Fruit fly (Drosophila melanogaster) whole organism, embryonic: Measurements from ENCODE around the gene CG45076.
A peak's percentile ranks its signal among the peaks of the same experiment; 100 is the strongest.

ENCODE experiments used
- ATbp ChIP-seq: fragments of 200-800 bp; sonication (Bioruptor generic); optimal IDR thresholded peaks from 2 replicates; lab custom pipeline; 2017; ENCODE audit warnings: missing biosample characterization, mild to moderate bottlenecking, missing genetic modification characterization, missing genetic modification reagents
- Adf1 ChIP-seq: fragments of 200-800 bp; sonication (Bioruptor generic); IDR thresholded peaks from 2 replicates; pipeline ENCODE4 v1.3.6; 2022; ENCODE audit warnings: missing biosample characterization, missing genetic modification characterization
- Atf3 ChIP-seq: fragments of 200-800 bp; sonication (Bioruptor generic); optimal IDR thresholded peaks from 3 replicates; lab custom pipeline; 2016; ENCODE audit warnings: missing biosample characterization, missing genetic modification characterization
- Bgb ChIP-seq: fragments of 200-800 bp; sonication (Bioruptor generic); IDR thresholded peaks from 2 replicates; pipeline ENCODE4 v1.3.6; 2022; ENCODE audit warnings: missing biosample characterization, missing genetic modification characterization; ENCODE audit not compliant: partially characterized antibody
- Bteb2 ChIP-seq: fragments of 200-800 bp; sonication (Bioruptor generic); optimal IDR thresholded peaks from 2 replicates; lab custom pipeline; 2016; ENCODE audit warnings: missing biosample characterization, missing genetic modification characterization
- CG10147 ChIP-seq: fragments of 200-800 bp; sonication (Bioruptor generic); optimal IDR thresholded peaks from 2 replicates; lab custom pipeline; 2019; ENCODE audit warnings: missing biosample characterization, mild to moderate bottlenecking, missing genetic modification characterization, moderate library complexity
- CG11247 ChIP-seq: fragments of 200-800 bp; sonication (Bioruptor generic); IDR thresholded peaks from 2 replicates; pipeline ENCODE4 v1.3.6; 2022; ENCODE audit warnings: missing biosample characterization, missing genetic modification characterization
- CG11695 ChIP-seq: fragments of 200-800 bp; sonication (Bioruptor generic); IDR thresholded peaks from 3 replicates; pipeline ENCODE4 v1.3.6; 2022; ENCODE audit warnings: missing biosample characterization, missing genetic modification characterization
- CG12744 ChIP-seq: fragments of 200-800 bp; sonication (Bioruptor generic); optimal IDR thresholded peaks from 2 replicates; lab custom pipeline; 2016; ENCODE audit warnings: missing biosample characterization, missing genetic modification characterization
- CG12769 ChIP-seq: fragments of 200-800 bp; sonication (Bioruptor generic); optimal IDR thresholded peaks from 2 replicates; lab custom pipeline; 2019; ENCODE audit warnings: missing biosample characterization, mild to moderate bottlenecking, missing genetic modification characterization, moderate library complexity
- CG13775 ChIP-seq: fragments of 200-800 bp; sonication (Bioruptor generic); optimal IDR thresholded peaks from 3 replicates; lab custom pipeline; 2017; ENCODE audit warnings: missing biosample characterization, mild to moderate bottlenecking, missing genetic modification characterization
- CG14441 ChIP-seq: fragments of 200-800 bp; sonication (Bioruptor generic); IDR thresholded peaks from 2 replicates; pipeline ENCODE4 v1.3.6; 2022; ENCODE audit warnings: missing biosample characterization, missing genetic modification characterization
- CG1529 ChIP-seq: fragments of 200-800 bp; sonication (Bioruptor generic); optimal IDR thresholded peaks from 3 replicates; lab custom pipeline; 2018; ENCODE audit warnings: missing biosample characterization, missing genetic modification characterization
- CG1602 ChIP-seq: fragments of 200-800 bp; sonication (Bioruptor generic); optimal IDR thresholded peaks from 3 replicates; lab custom pipeline; 2016; ENCODE audit warnings: missing biosample characterization, missing genetic modification characterization
- CG17361 ChIP-seq: fragments of 200-800 bp; sonication (Bioruptor generic); IDR thresholded peaks from 3 replicates; pipeline ENCODE4 v1.3.6; 2022; ENCODE audit warnings: missing biosample characterization, missing genetic modification characterization
- CG17568 ChIP-seq: fragments of 200-800 bp; sonication (Bioruptor generic); optimal IDR thresholded peaks from 2 replicates; lab custom pipeline; 2018; ENCODE audit warnings: missing biosample characterization, mild to moderate bottlenecking, missing genetic modification characterization, moderate library complexity
- CG17612 ChIP-seq: fragments of 200-800 bp; sonication (Bioruptor generic); IDR thresholded peaks from 2 replicates; pipeline ENCODE4 v1.3.6; 2022; ENCODE audit warnings: missing biosample characterization, missing genetic modification characterization
- CG17802 ChIP-seq: fragments of 200-800 bp; sonication (Bioruptor generic); optimal IDR thresholded peaks from 2 replicates; lab custom pipeline; 2018; ENCODE audit warnings: missing biosample characterization, mild to moderate bottlenecking, missing genetic modification characterization, moderate library complexity
- CG3838 ChIP-seq: fragments of 200-800 bp; sonication (Bioruptor generic); optimal IDR thresholded peaks from 3 replicates; lab custom pipeline; 2016; ENCODE audit warnings: missing biosample characterization, missing genetic modification characterization
- CG4707 ChIP-seq: fragments of 200-800 bp; sonication (Bioruptor generic); optimal IDR thresholded peaks from 2 replicates; lab custom pipeline; 2018; ENCODE audit warnings: missing biosample characterization, mild to moderate bottlenecking, missing genetic modification characterization, moderate library complexity
- CG7357 ChIP-seq: fragments of 200-800 bp; sonication (Bioruptor generic); IDR thresholded peaks from 3 replicates; pipeline ENCODE4 v1.3.6; 2022; ENCODE audit warnings: missing biosample characterization, missing genetic modification characterization
- CG7839 ChIP-seq: fragments of 200-800 bp; sonication (Bioruptor generic); optimal IDR thresholded peaks from 3 replicates; lab custom pipeline; 2018; ENCODE audit warnings: missing biosample characterization, mild to moderate bottlenecking, missing genetic modification characterization, moderate library complexity
- CG8089 ChIP-seq: fragments of 200-800 bp; sonication (Bioruptor generic); optimal IDR thresholded peaks from 3 replicates; lab custom pipeline; 2016; ENCODE audit warnings: missing biosample characterization, missing genetic modification characterization
- CG8478 ChIP-seq: fragments of >200 bp; optimal IDR thresholded peaks from 2 replicates; lab custom pipeline; 2018
- CG9876 ChIP-seq: fragments of 200-800 bp; sonication (Bioruptor generic); optimal IDR thresholded peaks from 2 replicates; lab custom pipeline; 2016; ENCODE audit warnings: missing biosample characterization, missing genetic modification characterization
- Dad ChIP-seq: fragments of 200-800 bp; sonication (Bioruptor generic); optimal IDR thresholded peaks from 3 replicates; lab custom pipeline; 2016; ENCODE audit warnings: missing biosample characterization, missing genetic modification characterization
- Deaf1 ChIP-seq: fragments of 200-800 bp; optimal IDR thresholded peaks from 3 replicates; lab custom pipeline; 2019; ENCODE audit warnings: missing biosample characterization, mild to moderate bottlenecking, missing genetic modification characterization, moderate library complexity
- Dip2 ChIP-seq: fragments of 200-800 bp; sonication (Bioruptor generic); IDR thresholded peaks from 2 replicates; pipeline ENCODE4 v1.3.6; 2022; ENCODE audit warnings: missing biosample characterization, missing genetic modification characterization
- Dll ChIP-seq: fragments of 200-800 bp; sonication (Bioruptor generic); IDR thresholded peaks from 4 replicates; pipeline ENCODE4 v1.3.6; 2022; ENCODE audit warnings: missing biosample characterization, missing genetic modification characterization; ENCODE audit not compliant: partially characterized antibody
- Dref ChIP-seq: fragments of 200-800 bp; sonication (Bioruptor generic); IDR thresholded peaks from 2 replicates; pipeline ENCODE4 v1.3.6; 2022; ENCODE audit warnings: missing biosample characterization, missing genetic modification characterization
- ERR ChIP-seq: fragments of 200-800 bp; sonication (Bioruptor generic); optimal IDR thresholded peaks from 2 replicates; lab custom pipeline; 2016; ENCODE audit warnings: missing biosample characterization, missing genetic modification characterization
- HmgD ChIP-seq: fragments of 200-800 bp; sonication (Bioruptor generic); optimal IDR thresholded peaks from 3 replicates; lab custom pipeline; 2016; ENCODE audit warnings: missing biosample characterization, missing genetic modification characterization
- Mrtf ChIP-seq: fragments of 200-800 bp; sonication (Bioruptor generic); IDR thresholded peaks from 3 replicates; pipeline ENCODE4 v1.3.6; 2022; ENCODE audit warnings: missing biosample characterization, missing genetic modification characterization
- NC2α ChIP-seq: fragments of 200-800 bp; sonication (Bioruptor generic); optimal IDR thresholded peaks from 2 replicates; lab custom pipeline; 2016; ENCODE audit warnings: missing biosample characterization, missing genetic modification characterization
- Rfx ChIP-seq: fragments of 200-800 bp; sonication (Bioruptor generic); IDR thresholded peaks from 2 replicates; pipeline ENCODE4 v1.3.6; 2022; ENCODE audit warnings: missing biosample characterization, missing genetic modification characterization
- bbx ChIP-seq: fragments of 200-800 bp; sonication (Bioruptor generic); IDR thresholded peaks from 2 replicates; pipeline ENCODE4 v1.3.6; 2022; ENCODE audit warnings: missing biosample characterization, missing genetic modification characterization; ENCODE audit not compliant: partially characterized antibody
- cas ChIP-seq: fragments of 200-800 bp; sonication (Bioruptor generic); IDR thresholded peaks from 2 replicates; pipeline ENCODE4 v1.3.6; 2022; ENCODE audit warnings: missing biosample characterization, missing genetic modification characterization
- ci ChIP-seq: fragments of 200-800 bp; sonication (Bioruptor generic); IDR thresholded peaks from 3 replicates; pipeline ENCODE4 v1.3.6; 2022; ENCODE audit warnings: missing biosample characterization, missing genetic modification characterization
- crc ChIP-seq: fragments of 200-800 bp; sonication (Bioruptor generic); optimal IDR thresholded peaks from 2 replicates; lab custom pipeline; 2016; ENCODE audit warnings: missing biosample characterization, missing genetic modification characterization
- disco-r ChIP-seq: fragments of 200-800 bp; sonication (Bioruptor generic); optimal IDR thresholded peaks from 2 replicates; lab custom pipeline; 2016; ENCODE audit warnings: missing biosample characterization, missing genetic modification characterization
- exex ChIP-seq: fragments of 200-800 bp; sonication (Bioruptor generic); optimal IDR thresholded peaks from 4 replicates; lab custom pipeline; 2018; ENCODE audit warnings: missing biosample characterization, mild to moderate bottlenecking, missing genetic modification characterization, moderate library complexity
- fru ChIP-seq: fragments of >200 bp; optimal IDR thresholded peaks from 2 replicates; lab custom pipeline; 2017
- gfzf ChIP-seq: fragments of 200-800 bp; sonication (Bioruptor generic); optimal IDR thresholded peaks from 2 replicates; lab custom pipeline; 2016; ENCODE audit warnings: missing biosample characterization, mild to moderate bottlenecking, missing genetic modification characterization, moderate library complexity
- ind ChIP-seq: fragments of 200-800 bp; sonication (Bioruptor generic); optimal IDR thresholded peaks from 3 replicates; lab custom pipeline; 2016; ENCODE audit warnings: missing biosample characterization, missing genetic modification characterization
- mirr ChIP-seq: fragments of 200-800 bp; sonication (Bioruptor generic); optimal IDR thresholded peaks from 3 replicates; lab custom pipeline; 2018; ENCODE audit warnings: missing biosample characterization, mild to moderate bottlenecking, missing genetic modification characterization
- row ChIP-seq: fragments of 200-800 bp; sonication (Bioruptor generic); IDR thresholded peaks from 3 replicates; pipeline ENCODE4 v1.3.6; 2022; ENCODE audit warnings: missing biosample characterization, missing genetic modification characterization
- scrt ChIP-seq: fragments of 200-800 bp; sonication (Bioruptor generic); optimal IDR thresholded peaks from 2 replicates; lab custom pipeline; 2018; ENCODE audit warnings: missing biosample characterization, mild to moderate bottlenecking, missing genetic modification characterization, moderate library complexity
- sug ChIP-seq: fragments of 200-800 bp; optimal IDR thresholded peaks from 2 replicates; lab custom pipeline; 2019; ENCODE audit warnings: missing biosample characterization, mild to moderate bottlenecking, missing genetic modification characterization, moderate library complexity
- tin ChIP-seq: fragments of 200-800 bp; sonication (Bioruptor generic); optimal IDR thresholded peaks from 3 replicates; lab custom pipeline; 2016; ENCODE audit warnings: missing biosample characterization, missing genetic modification characterization
- tna ChIP-seq: fragments of 200-800 bp; sonication (Bioruptor generic); IDR thresholded peaks from 2 replicates; pipeline ENCODE4 v1.3.6; 2022; ENCODE audit warnings: missing biosample characterization, missing genetic modification characterization; ENCODE audit not compliant: partially characterized antibody
- toy ChIP-seq: fragments of 200-800 bp; sonication (Bioruptor generic); IDR thresholded peaks from 2 replicates; pipeline ENCODE4 v1.3.6; 2022; ENCODE audit warnings: missing biosample characterization, missing genetic modification characterization
- zfh1 ChIP-seq: fragments of 200-800 bp; sonication (Bioruptor generic); IDR thresholded peaks from 3 replicates; pipeline ENCODE4 v1.3.6; 2022; ENCODE audit warnings: missing biosample characterization, missing genetic modification characterization

CG45076 gene

DNA sequence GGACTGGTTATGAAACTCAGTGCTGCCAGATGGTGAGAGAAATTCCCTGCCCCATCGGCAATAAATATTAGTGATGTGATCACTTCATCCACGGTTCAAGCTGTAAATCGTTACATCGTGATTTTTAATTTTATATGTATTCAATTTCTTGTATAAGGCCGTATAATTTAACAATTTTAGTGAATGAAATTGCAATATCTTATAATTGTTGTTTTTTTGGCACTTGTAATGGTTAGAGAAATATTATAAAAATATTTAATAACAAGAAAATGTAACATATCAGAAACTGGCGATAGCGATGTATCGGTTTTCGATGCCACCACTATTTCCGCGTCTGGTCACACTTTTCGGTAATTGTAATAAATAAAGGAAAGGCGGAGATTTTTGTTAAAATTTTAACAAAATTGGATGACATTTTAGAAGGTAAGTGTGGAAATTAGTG, 6.9 kb upstream of the CG45076 start, which contains the start of the genes mRpL37 and Rbp1 (continued):
- TF ChIP-seq Mrtf (GFP tag; lab: Robert Waterston, UW) (peak; percentile 64; the same call in 1 of the 3 replicates), mirr (GFP tag; lab: Kevin White, UChicago) (no peak), Rfx (GFP tag; lab: Robert Waterston, UW) (peak; percentile 80), crc (GFP tag; lab: Kevin White, UChicago) (no peak), NC2α (GFP tag; lab: Kevin White, UChicago) (no peak), sug (peak; percentile 88), CG17361 (GFP tag; lab: Robert Waterston, UW) (peak; percentile 91), CG11247 (peak; percentile 44), CG13775 (GFP tag; lab: Kevin White, UChicago) (peak; percentile 82), CG17568 (no peak), CG11695 (GFP tag; lab: Robert Waterston, UW) (peak; percentile 30; the same call in 1 of the 3 replicates), CG1602 (GFP tag; lab: Kevin White, UChicago) (peak; percentile 76), CG17802 (tag; lab: Kevin White, UChicago) (no peak), CG8478 (lab: Kevin White, UChicago) (no peak), ind (GFP tag; lab: Kevin White, UChicago) (peak; percentile 84), exex (tag; lab: Kevin White, UChicago) (no peak), gfzf (peak; percentile 42), ATbp (no peak), tna (GFP tag; lab: Robert Waterston, UW) (peak; percentile 31; the same call in 1 of the 2 replicates), bbx (GFP tag; lab: Robert Waterston, UW) (peak; percentile 56), scrt (GFP tag; lab: Kevin White, UChicago) (no peak), Atf3 (GFP tag; lab: Kevin White, UChicago) (no peak), CG12769 (no peak), CG9876 (no peak), fru (no peak), zfh1 (GFP tag; lab: Robert Waterston, UW) (peak; percentile 41; the same call in 1 of the 3 replicates), CG12744 (GFP tag; lab: Kevin White, UChicago) (no peak), Dip2 (no peak), row (peak; percentile 97), ci (GFP tag; lab: Robert Waterston, UW) (no peak), Adf1 (GFP tag; lab: Robert Waterston, UW) (peak; percentile 31; the same call in 1 of the 2 replicates), Dad (GFP tag; lab: Kevin White, UChicago) (peak; percentile 24), CG10147 (GFP tag; lab: Kevin White, UChicago) (peak; percentile 86), Dll (GFP tag; lab: Robert Waterston, UW) (peak; percentile 97), toy (GFP tag; lab: Robert Waterston, UW) (no peak), CG8089 (GFP tag; lab: Kevin White, UChicago) (peak; percentile 35), CG7839 (tag; lab: Kevin White, UChicago) (peak; percentile 78), ERR (GFP tag; lab: Kevin White, UChicago) (no peak), disco-r (GFP tag; lab: Kevin White, UChicago) (no peak), Bgb (GFP tag; lab: Robert Waterston, UW) (peak; percentile 79), Dref (GFP tag; lab: Robert Waterston, UW) (peak; percentile 46), cas (GFP tag; lab: Robert Waterston, UW) (no peak), HmgD (GFP tag; lab: Kevin White, UChicago) (no peak), Deaf1 (tag; lab: Kevin White, UChicago) (no peak), CG4707 (GFP tag; lab: Kevin White, UChicago) (no peak), CG7357 (peak; percentile 43; the same call in 1 of the 3 replicates), CG1529 (peak; percentile 24), CG3838 (GFP tag; lab: Kevin White, UChicago) (peak; percentile 1), CG14441 (peak; percentile 56; the same call in 1 of the 2 replicates), Bteb2 (GFP tag; lab: Kevin White, UChicago) (peak; percentile 54), tin (peak; percentile 78), CG17612 (no peak)
